Worm (Caenorhabditis elegans) whole organism, L4 larva: ENCODE measurements around the gene ccd-5.
A peak's percentile ranks its signal among the peaks of the same experiment; 100 is the strongest.

Experiments used
- D1046.2 ChIP-seq: fragments of 200-800 bp; sonication (Bioruptor generic); IDR thresholded peaks from 2 replicates; pipeline ENCODE4 v1.3.6; 2022; ENCODE audit warnings: missing genetic modification characterization, missing compliant biosample characterization
- F10B5.3 ChIP-seq: sonication (generic microtip); optimal IDR thresholded peaks from 2 replicates; lab custom pipeline; 2016; ENCODE audit warnings: mild to moderate bottlenecking, missing genetic modification characterization, missing compliant biosample characterization
- R02D3.7 ChIP-seq: fragments of 150-350 bp; sonication (generic microtip); optimal IDR thresholded peaks from 3 replicates; lab custom pipeline; 2014; ENCODE audit warnings: missing biosample characterization, missing genetic modification characterization
- T20F7.1 ChIP-seq: fragments of 200-800 bp; sonication (Bioruptor generic); optimal IDR thresholded peaks from 2 replicates; lab custom pipeline; 2018; ENCODE audit warnings: mild to moderate bottlenecking, missing genetic modification characterization, missing compliant biosample characterization
- ZK546.5 ChIP-seq, 2 experiments: sonication (generic microtip); optimal IDR thresholded peaks; 2 replicates each; lab custom pipeline; 2017; ENCODE audit warnings: missing biosample characterization in 2 of 2, missing genetic modification characterization in 2 of 2
- aha-1 ChIP-seq: fragments of 150-350 bp; peaks from one replicate; lab custom pipeline; 2014; ENCODE audit warnings: missing biosample characterization, missing genetic modification characterization
- arid-1 ChIP-seq: fragments of 200-800 bp; sonication (Bioruptor generic); conservative IDR thresholded peaks from 2 replicates; pipeline ENCODE4 v1.3.6; 2022; ENCODE audit warnings: missing genetic modification reagents, missing genetic modification characterization, missing compliant biosample characterization
- ceh-44 ChIP-seq: fragments of 200-800 bp; sonication (Bioruptor generic); IDR thresholded peaks from 2 replicates; pipeline ENCODE4 v1.3.6; 2022; ENCODE audit warnings: missing genetic modification reagents, missing genetic modification characterization, missing compliant biosample characterization
- daf-12 ChIP-seq: fragments of 150-350 bp; optimal IDR thresholded peaks from 2 replicates; lab custom pipeline; 2014; ENCODE audit warnings: missing biosample characterization, missing genetic modification reagents, missing genetic modification characterization
- daf-16 ChIP-seq, 3 experiments: sonication (generic microtip); optimal IDR thresholded peaks; 2 replicates each; lab custom pipeline; 2016 to 2017; ENCODE audit warnings: missing genetic modification characterization in 3 of 3, missing genetic modification reagents in 3 of 3, mild to moderate bottlenecking in 2 of 3, missing compliant biosample characterization in 2 of 3, missing biosample characterization in 1 of 3, moderate library complexity in 1 of 3
- dmd-6 ChIP-seq: fragments of 200-800 bp; sonication (Bioruptor generic); IDR thresholded peaks from 2 replicates; pipeline ENCODE4 v1.3.6; 2022; ENCODE audit warnings: missing genetic modification reagents, missing genetic modification characterization, missing compliant biosample characterization
- duxl-1 ChIP-seq: sonication (generic microtip); optimal IDR thresholded peaks from 2 replicates; lab custom pipeline; 2016; ENCODE audit warnings: mild to moderate bottlenecking, missing genetic modification characterization, moderate library complexity, missing compliant biosample characterization; ENCODE audit not compliant: poor library complexity
- dve-1 ChIP-seq: sonication (generic microtip); optimal IDR thresholded peaks from 2 replicates; lab custom pipeline; 2017; ENCODE audit warnings: antibody characterized with exemption, mild to moderate bottlenecking, missing genetic modification characterization, missing compliant biosample characterization; ENCODE audit not compliant: insufficient read depth
- hlh-11 ChIP-seq: fragments of 200-800 bp; sonication (Bioruptor generic); optimal IDR thresholded peaks from 2 replicates; lab custom pipeline; 2018; ENCODE audit warnings: mild to moderate bottlenecking, missing genetic modification characterization, missing compliant biosample characterization
- hlh-30 ChIP-seq: sonication (generic microtip); optimal IDR thresholded peaks from 2 replicates; lab custom pipeline; 2017; ENCODE audit warnings: antibody characterized with exemption, mild to moderate bottlenecking, missing genetic modification characterization, missing compliant biosample characterization; ENCODE audit not compliant: insufficient read depth
- lin-1 ChIP-seq: fragments of 200-800 bp; sonication (Bioruptor generic); IDR thresholded peaks from 2 replicates; pipeline ENCODE4 v1.3.6; 2022; ENCODE audit warnings: missing genetic modification reagents, missing genetic modification characterization, missing compliant biosample characterization
- mdl-1 ChIP-seq, 2 experiments: fragments of 150-350 bp in 1 of 2; sonication (generic microtip) in 1 of 2; optimal IDR thresholded peaks; 2 replicates each; lab custom pipeline; 2014 to 2017; ENCODE audit warnings: missing biosample characterization in 2 of 2, missing genetic modification characterization in 2 of 2
- mdt-29 ChIP-seq: fragments of 200-800 bp; sonication (Bioruptor generic); IDR thresholded peaks from 2 replicates; pipeline ENCODE4 v1.3.6; 2022; ENCODE audit warnings: missing genetic modification reagents, missing genetic modification characterization, missing compliant biosample characterization
- mxl-2 ChIP-seq: fragments of 200-800 bp; sonication (Bioruptor generic); conservative IDR thresholded peaks from 2 replicates; pipeline ENCODE4 v1.3.6; 2022; ENCODE audit warnings: missing genetic modification reagents, missing genetic modification characterization, missing compliant biosample characterization
- nhr-25 ChIP-seq: sonication (generic microtip); optimal IDR thresholded peaks from 2 replicates; lab custom pipeline; 2017; ENCODE audit warnings: missing genetic modification characterization, mild to moderate bottlenecking, missing compliant biosample characterization, antibody characterized with exemption, moderate library complexity, borderline replicate concordance; ENCODE audit not compliant: insufficient read depth
- nhr-28 ChIP-seq: fragments of 150-350 bp; optimal IDR thresholded peaks from 2 replicates; lab custom pipeline; 2014; ENCODE audit warnings: missing biosample characterization, missing genetic modification characterization
- nhr-48 ChIP-seq: sonication (generic microtip); optimal IDR thresholded peaks from 2 replicates; lab custom pipeline; 2016; ENCODE audit warnings: mild to moderate bottlenecking, missing genetic modification characterization, missing compliant biosample characterization
- nhr-77 ChIP-seq: fragments of 150-350 bp; optimal IDR thresholded peaks from 2 replicates; lab custom pipeline; 2014; ENCODE audit warnings: missing biosample characterization, missing genetic modification characterization
- pqm-1 ChIP-seq: sonication (generic microtip); optimal IDR thresholded peaks from 2 replicates; lab custom pipeline; 2017; ENCODE audit warnings: missing biosample characterization, missing genetic modification characterization
- saeg-2 ChIP-seq: fragments of 200-800 bp; sonication (Bioruptor generic); IDR thresholded peaks from 2 replicates; pipeline ENCODE4 v1.3.6; 2022; ENCODE audit warnings: missing genetic modification reagents, missing genetic modification characterization, missing compliant biosample characterization
- set-16 ChIP-seq: fragments of 200-800 bp; sonication (Bioruptor generic); IDR thresholded peaks from 2 replicates; pipeline ENCODE4 v1.3.6; 2022; ENCODE audit warnings: missing genetic modification reagents, missing genetic modification characterization, missing compliant biosample characterization
- snpc-4 ChIP-seq: fragments of 150-350 bp; optimal IDR thresholded peaks from 2 replicates; lab custom pipeline; 2014; ENCODE audit warnings: missing biosample characterization, missing genetic modification characterization
- tag-97 ChIP-seq: fragments of 200-800 bp; sonication (Bioruptor generic); IDR thresholded peaks from 2 replicates; pipeline ENCODE4 v1.3.6; 2022; ENCODE audit warnings: missing genetic modification characterization, missing compliant biosample characterization
- unc-62 ChIP-seq, 3 experiments: fragments of 150-350 bp in 1 of 3; sonication (generic microtip); optimal IDR thresholded peaks in 2 of 3; peaks in 1 of 3; 1 replicate in 1 of 3; 2 replicates in 2 of 3; lab custom pipeline; 2014 to 2017; ENCODE audit warnings: missing biosample characterization in 3 of 3, missing genetic modification characterization in 3 of 3, missing genetic modification reagents in 3 of 3, missing genotype in 1 of 3
- vab-7 ChIP-seq: fragments of 200-800 bp; sonication (Bioruptor generic); IDR thresholded peaks from 2 replicates; pipeline ENCODE4 v1.3.6; 2022; ENCODE audit warnings: missing genetic modification reagents, missing genetic modification characterization, missing compliant biosample characterization
- zag-1 ChIP-seq: fragments of 150-350 bp; optimal IDR thresholded peaks from 2 replicates; lab custom pipeline; 2014; ENCODE audit warnings: missing biosample characterization, missing genetic modification characterization
- zfp-3 ChIP-seq: fragments of 200-800 bp; sonication (Bioruptor generic); conservative IDR thresholded peaks from 2 replicates; pipeline ENCODE4 v1.3.6; 2022; ENCODE audit warnings: missing genetic modification reagents, missing genetic modification characterization, missing compliant biosample characterization
- zip-11 ChIP-seq: fragments of 200-800 bp; sonication (Bioruptor generic); IDR thresholded peaks from 2 replicates; pipeline ENCODE4 v1.3.6; 2022; ENCODE audit warnings: missing genetic modification characterization, missing compliant biosample characterization
- ztf-11 ChIP-seq: fragments of 150-350 bp; optimal IDR thresholded peaks from 2 replicates; lab custom pipeline; 2014; ENCODE audit warnings: missing biosample characterization, missing genetic modification characterization

ccd-5 gene

DNA sequence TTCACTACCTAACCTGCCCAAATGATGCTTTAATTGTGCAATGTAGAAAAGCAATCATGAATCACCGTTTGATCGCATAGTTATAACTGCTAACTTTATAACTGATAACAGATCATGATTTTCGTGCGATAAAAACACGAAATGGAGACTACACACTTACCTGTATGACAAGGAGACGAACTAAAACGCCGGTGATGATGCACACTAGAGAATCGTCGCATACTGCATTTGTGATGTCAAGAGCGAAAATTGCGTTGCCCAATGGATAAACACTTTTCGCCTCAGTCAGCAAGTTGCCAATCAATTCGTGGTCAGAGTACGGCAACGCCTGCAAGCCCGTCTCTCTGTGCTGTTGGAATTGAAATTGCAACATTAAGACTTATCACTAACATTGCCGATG lies 3.4 kb downstream of the ccd-5 start (continued):
- no peak for TF ChIP-seq ceh-44 (GFP tag; lab: Robert Waterston, UW)
- peak in 1 of 2 experiments; percentile 46 for TF ChIP-seq mdl-1 (tag; optimal IDR thresholded peaks at IDR 0.05; lab: Kevin White, UChicago)
- TF ChIP-seq hlh-11 (tag; lab: Kevin White, UChicago), result peak; percentile 93
- 0 out of 2 replicates have a peak, but pooled peaks have one; percentile 23 for TF ChIP-seq zfp-3
- TF ChIP-seq nhr-48 (tag; lab: Kevin White, UChicago), result peak; percentile 85
- peak; percentile 68; the same call in 1 of the 2 replicates for TF ChIP-seq mdt-29 (GFP tag; lab: Robert Waterston, UW)
- TF ChIP-seq daf-12, result no peak
- peak; percentile 87 for TF ChIP-seq nhr-77

DNA sequence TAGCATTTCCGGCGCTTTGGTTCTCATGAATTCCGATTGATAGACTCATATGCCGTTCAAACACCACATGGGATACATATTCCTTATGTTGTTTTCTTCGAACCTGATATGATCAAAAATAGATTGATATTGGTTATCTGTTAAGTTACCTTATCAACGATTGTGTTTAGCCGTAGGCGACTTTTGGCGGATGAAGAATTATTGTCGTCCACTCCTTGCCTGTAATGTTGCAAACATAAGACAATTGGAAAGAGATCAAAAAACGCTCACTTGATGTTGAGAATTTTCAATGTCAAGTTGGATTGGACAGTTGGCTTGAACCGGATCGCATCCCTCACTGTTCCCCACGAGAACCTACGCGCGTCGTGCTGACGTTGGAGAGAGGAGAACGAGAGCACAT lies 4.7 kb downstream of the ccd-5 start:
- TF ChIP-seq pqm-1 (tag; lab: Kevin White, UChicago), result no peak
- TF ChIP-seq nhr-28 (tag; lab: Kevin White, UChicago), result peak; percentile 12
- no peak for TF ChIP-seq mxl-2 (GFP tag; lab: Robert Waterston, UW)
- TF ChIP-seq dmd-6 (GFP tag; lab: Robert Waterston, UW), result 0 out of 2 replicates have a peak, but pooled peaks have one; percentile 36

DNA sequence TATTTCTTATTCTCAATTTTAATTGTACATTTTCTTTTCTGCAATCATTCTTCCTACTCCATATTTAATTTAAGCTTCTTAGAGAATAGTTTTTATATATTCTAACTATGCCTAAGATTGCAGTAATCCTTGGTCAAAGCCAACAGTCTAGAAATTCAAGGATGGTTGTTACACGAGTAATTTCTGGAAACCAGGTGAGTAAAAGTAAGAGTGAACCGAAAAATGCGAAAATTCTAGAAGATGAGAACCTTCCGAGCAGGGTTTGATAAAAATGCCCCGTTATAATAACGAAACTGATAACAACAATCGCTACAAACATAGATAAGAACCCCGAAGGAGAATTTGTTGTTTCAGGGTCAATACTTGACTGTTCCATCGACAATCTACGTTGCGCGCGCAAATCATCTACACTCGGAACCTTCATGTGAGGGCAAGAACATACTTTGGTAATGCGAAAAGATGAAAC lies 7.1 kb downstream of the ccd-5 start, which contains the start of gene F52H2.15:
Gene F52H2.15 (plus strand): TSS at position 51 of the 466 bp plus-strand sequence.
- TF ChIP-seq D1046.2 (GFP tag; lab: Robert Waterston, UW) (no peak), hlh-11 (tag; lab: Kevin White, UChicago) (peak; percentile 49), F10B5.3 (tag; lab: Kevin White, UChicago) (no peak), nhr-28 (tag; lab: Kevin White, UChicago) (peak; percentile 93), pqm-1 (tag; lab: Kevin White, UChicago) (peak; percentile 66), dmd-6 (GFP tag; lab: Robert Waterston, UW) (peak; percentile 42; the same call in 1 of the 2 replicates), daf-16 (GFP tag; optimal IDR thresholded peaks at IDR 0.05; lab: Kevin White, UChicago) (no peak), daf-16 (tag; optimal IDR thresholded peaks at IDR 0.05; lab: Kevin White, UChicago) (peak; percentile 85), dve-1 (peak; percentile 34), unc-62 (GFP tag; optimal IDR thresholded peaks at IDR 0.05 in 1 of 2; lab: Kevin White, UChicago) (peak in 1 of 2 experiments; percentile 93), unc-62 (tag; optimal IDR thresholded peaks at IDR 0.05; lab: Kevin White, UChicago) (no peak), aha-1 (tag; lab: Kevin White, UChicago) (peak; percentile 11)

DNA sequence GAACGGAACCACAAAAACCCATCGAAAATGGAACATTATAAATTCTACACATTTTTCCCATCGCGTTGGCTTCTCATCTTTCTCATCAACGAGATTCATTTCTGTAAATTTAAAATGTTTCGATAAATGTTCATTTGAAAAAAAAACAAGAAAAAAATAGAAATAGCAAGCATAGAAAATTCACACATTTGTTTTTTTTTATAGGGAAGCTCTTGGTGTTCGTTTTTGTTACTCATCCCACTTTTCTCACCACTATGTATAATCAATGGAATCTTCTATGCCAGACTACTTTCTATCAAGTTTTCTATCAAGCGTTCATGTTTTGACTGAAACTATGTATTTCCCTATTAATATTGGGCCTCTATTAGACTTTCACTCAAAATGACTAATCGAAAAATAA lies 8.4 kb downstream of the ccd-5 start, which contains the start of gene dhcr-24:
Gene dhcr-24 (minus strand): TSS at position 101 of the 400 bp plus-strand sequence.
- TF ChIP-seq duxl-1 (tag; lab: Kevin White, UChicago) (no peak), snpc-4 (no peak), lin-1 (no peak), unc-62 (GFP tag; optimal IDR thresholded peaks at IDR 0.05 in 1 of 2; lab: Kevin White, UChicago) (no peak), unc-62 (tag; optimal IDR thresholded peaks at IDR 0.05; lab: Kevin White, UChicago) (no peak), ztf-11 (tag; lab: Kevin White, UChicago) (no peak), vab-7 (GFP tag; lab: Robert Waterston, UW) (no peak)
- TF ChIP-seq, all 104 proteins: peak for 0

DNA sequence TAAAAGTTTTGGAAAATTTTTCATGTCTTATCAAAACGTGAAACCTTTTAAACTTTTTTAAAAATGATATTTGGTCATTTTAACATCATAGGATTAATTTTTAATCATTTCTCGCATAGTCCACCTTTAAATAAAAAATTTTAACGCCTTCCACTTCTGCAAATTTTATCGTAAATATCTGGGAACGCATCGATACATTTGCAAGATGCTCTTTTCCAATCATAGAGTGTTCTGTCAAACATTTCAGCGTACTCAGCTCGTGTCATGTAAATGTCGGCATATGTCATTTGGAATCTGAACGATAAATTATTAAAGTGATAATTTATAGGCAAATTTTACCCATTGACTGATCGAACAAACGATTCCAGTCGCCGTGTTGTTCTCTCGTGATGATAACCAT lies 12.5 kb downstream of the ccd-5 start, which contains the start of gene F52H2.5:
Gene F52H2.5 (minus strand): TSS at position 101 of the 400 bp plus-strand sequence.
- no peak for TF ChIP-seq zip-11 (GFP tag; lab: Robert Waterston, UW)
- no peak for TF ChIP-seq nhr-25 (tag; lab: Kevin White, UChicago)
- TF ChIP-seq zag-1 (tag; lab: Kevin White, UChicago), result no peak
- TF ChIP-seq ZK546.5 (tag; optimal IDR thresholded peaks at IDR 0.05; lab: Kevin White, UChicago), result no peak
- no peak for TF ChIP-seq set-16 (GFP tag; lab: Robert Waterston, UW)
- no peak for TF ChIP-seq T20F7.1 (GFP tag; lab: Kevin White, UChicago)
- no peak for TF ChIP-seq tag-97
- TF ChIP-seq arid-1 (GFP tag; lab: Robert Waterston, UW), result no peak
- no peak for TF ChIP-seq saeg-2
- TF ChIP-seq R02D3.7, result no peak
- no peak for TF ChIP-seq hlh-30 (tag; lab: Kevin White, UChicago)
